Fruit fly (Drosophila melanogaster) whole organism, embryonic: Measurements from ENCODE around the gene CG7794.
A peak's percentile ranks its signal among the peaks of the same experiment; 100 is the strongest.

Experiments
- B-H1 ChIP-seq: fragments of 200-800 bp; sonication (Bioruptor generic); IDR thresholded peaks from 3 replicates; pipeline ENCODE4 v1.3.6; 2022; ENCODE audit warnings: missing biosample characterization, missing genetic modification characterization
- B-H2 ChIP-seq: fragments of 200-800 bp; sonication (Bioruptor generic); optimal IDR thresholded peaks from 2 replicates; lab custom pipeline; 2018; ENCODE audit warnings: missing biosample characterization, mild to moderate bottlenecking, missing genetic modification characterization
- BtbVII ChIP-seq: fragments of 200-800 bp; sonication (Bioruptor generic); optimal IDR thresholded peaks from 3 replicates; lab custom pipeline; 2017; ENCODE audit warnings: missing biosample characterization, mild to moderate bottlenecking, missing genetic modification characterization
- CG10654 ChIP-seq: fragments of 200-800 bp; sonication (Bioruptor generic); optimal IDR thresholded peaks from 2 replicates; lab custom pipeline; 2016; ENCODE audit warnings: missing biosample characterization, missing genetic modification characterization
- CG11093 ChIP-seq: fragments of 200-800 bp; sonication (Bioruptor generic); IDR thresholded peaks from 3 replicates; pipeline ENCODE4 v1.3.6; 2022; ENCODE audit warnings: missing biosample characterization, missing genetic modification characterization
- CG11247 ChIP-seq: fragments of 200-800 bp; sonication (Bioruptor generic); IDR thresholded peaks from 2 replicates; pipeline ENCODE4 v1.3.6; 2022; ENCODE audit warnings: missing biosample characterization, missing genetic modification characterization
- CG11504 ChIP-seq: fragments of 200-800 bp; sonication (Bioruptor generic); optimal IDR thresholded peaks from 3 replicates; lab custom pipeline; 2019; ENCODE audit warnings: missing biosample characterization, mild to moderate bottlenecking, missing genetic modification characterization, moderate library complexity
- CG11695 ChIP-seq: fragments of 200-800 bp; sonication (Bioruptor generic); IDR thresholded peaks from 3 replicates; pipeline ENCODE4 v1.3.6; 2022; ENCODE audit warnings: missing biosample characterization, missing genetic modification characterization
- CG14860 ChIP-seq: fragments of 200-800 bp; sonication (Bioruptor generic); IDR thresholded peaks from 3 replicates; pipeline ENCODE4 v1.3.6; 2022; ENCODE audit warnings: missing biosample characterization, missing genetic modification characterization; ENCODE audit not compliant: partially characterized antibody
- CG15696 ChIP-seq: fragments of 200-800 bp; sonication (Bioruptor generic); optimal IDR thresholded peaks from 2 replicates; lab custom pipeline; 2019; ENCODE audit warnings: missing biosample characterization, mild to moderate bottlenecking, missing genetic modification characterization, moderate library complexity
- CG17186 ChIP-seq: fragments of 200-800 bp; sonication (Bioruptor generic); optimal IDR thresholded peaks from 3 replicates; lab custom pipeline; 2017; ENCODE audit warnings: missing biosample characterization, missing genetic modification reagents, missing genetic modification characterization
- CG18476 ChIP-seq: fragments of 200-800 bp; sonication (Bioruptor generic); optimal IDR thresholded peaks from 2 replicates; lab custom pipeline; 2016; ENCODE audit warnings: missing biosample characterization, mild to moderate bottlenecking, missing genetic modification characterization
- CG2116 ChIP-seq: fragments of 200-800 bp; sonication (Bioruptor generic); optimal IDR thresholded peaks from 3 replicates; lab custom pipeline; 2018; ENCODE audit warnings: missing biosample characterization, mild to moderate bottlenecking, missing genetic modification characterization
- CG2678 ChIP-seq: fragments of 200-800 bp; sonication (Bioruptor generic); optimal IDR thresholded peaks from 3 replicates; lab custom pipeline; 2019; ENCODE audit warnings: missing biosample characterization, mild to moderate bottlenecking, missing genetic modification characterization, moderate library complexity
- CG2875 ChIP-seq: fragments of 200-800 bp; sonication (Bioruptor generic); optimal IDR thresholded peaks from 2 replicates; lab custom pipeline; 2017; ENCODE audit warnings: missing biosample characterization, mild to moderate bottlenecking, missing genetic modification characterization, missing genetic modification reagents
- CG34376 ChIP-seq: fragments of 200-800 bp; sonication (Bioruptor generic); optimal IDR thresholded peaks from 2 replicates; lab custom pipeline; 2018; ENCODE audit warnings: missing biosample characterization, mild to moderate bottlenecking, missing genetic modification characterization
- CG4328 ChIP-seq: fragments of 200-800 bp; sonication (Bioruptor generic); optimal IDR thresholded peaks from 3 replicates; lab custom pipeline; 2017; ENCODE audit warnings: missing biosample characterization, missing genetic modification reagents, missing genetic modification characterization
- CG4424 ChIP-seq: fragments of 200-800 bp; sonication (Bioruptor generic); optimal IDR thresholded peaks from 3 replicates; lab custom pipeline; 2016; ENCODE audit warnings: missing biosample characterization, missing genetic modification characterization
- CG4730 ChIP-seq: fragments of 200-800 bp; sonication (Bioruptor generic); IDR thresholded peaks from 2 replicates; pipeline ENCODE4 v1.3.6; 2022; ENCODE audit warnings: missing biosample characterization, missing genetic modification characterization
- CG7786 ChIP-seq: fragments of 200-800 bp; sonication (Bioruptor generic); optimal IDR thresholded peaks from 2 replicates; lab custom pipeline; 2016; ENCODE audit warnings: missing biosample characterization, missing genetic modification characterization
- CG8281 ChIP-seq: fragments of 200-800 bp; sonication (Bioruptor generic); optimal IDR thresholded peaks from 2 replicates; lab custom pipeline; 2018; ENCODE audit warnings: missing biosample characterization, mild to moderate bottlenecking, missing genetic modification characterization, moderate library complexity
- CG8290 ChIP-seq, 3 experiments: fragments of 200-800 bp; sonication (Bioruptor generic); optimal IDR thresholded peaks; 2 replicates each; lab custom pipeline; 2016 to 2019; ENCODE audit warnings: missing biosample characterization in 3 of 3, missing genetic modification characterization in 3 of 3, mild to moderate bottlenecking in 2 of 3, moderate library complexity in 1 of 3
- Dbx ChIP-seq: fragments of 200-800 bp; sonication (Bioruptor generic); IDR thresholded peaks from 3 replicates; pipeline ENCODE4 v1.3.6; 2022; ENCODE audit warnings: missing biosample characterization, missing genetic modification characterization
- Doc3 ChIP-seq: fragments of 200-800 bp; sonication (Bioruptor generic); IDR thresholded peaks from 3 replicates; pipeline ENCODE4 v1.3.6; 2022; ENCODE audit warnings: missing biosample characterization, missing genetic modification characterization; ENCODE audit not compliant: partially characterized antibody
- ERR ChIP-seq: fragments of 200-800 bp; sonication (Bioruptor generic); optimal IDR thresholded peaks from 2 replicates; lab custom pipeline; 2016; ENCODE audit warnings: missing biosample characterization, missing genetic modification characterization
- Fer1 ChIP-seq: fragments of 200-800 bp; sonication (Bioruptor generic); optimal IDR thresholded peaks from 2 replicates; lab custom pipeline; 2017; ENCODE audit warnings: missing biosample characterization, mild to moderate bottlenecking, missing genetic modification characterization
- Gsc ChIP-seq: fragments of 200-800 bp; sonication (Bioruptor generic); IDR thresholded peaks from 2 replicates; pipeline ENCODE4 v1.3.6; 2022; ENCODE audit warnings: missing biosample characterization, missing genetic modification characterization
- H2.0 ChIP-seq: fragments of 200-800 bp; sonication (Bioruptor generic); IDR thresholded peaks from 2 replicates; pipeline ENCODE4 v1.3.6; 2022; ENCODE audit warnings: missing biosample characterization, missing genetic modification characterization
- Lim3 ChIP-seq: fragments of 200-800 bp; sonication (Bioruptor generic); IDR thresholded peaks from 2 replicates; pipeline ENCODE4 v1.3.6; 2022; ENCODE audit warnings: missing biosample characterization, missing genetic modification characterization
- Rx ChIP-seq: fragments of 200-800 bp; sonication (Bioruptor generic); IDR thresholded peaks from 2 replicates; pipeline ENCODE4 v1.3.6; 2022; ENCODE audit warnings: missing biosample characterization, missing genetic modification characterization
- Sin3A ChIP-seq: fragments of >200 bp; optimal IDR thresholded peaks from 2 replicates; lab custom pipeline; 2018
- Sry-β ChIP-seq: fragments of 200-800 bp; sonication (Bioruptor generic); optimal IDR thresholded peaks from 2 replicates; lab custom pipeline; 2018; ENCODE audit warnings: missing biosample characterization, mild to moderate bottlenecking, missing genetic modification characterization, moderate library complexity
- Taf1 ChIP-seq: fragments of 200-800 bp; sonication (Bioruptor generic); IDR thresholded peaks from 2 replicates; pipeline ENCODE4 v1.3.6; 2022; ENCODE audit warnings: missing biosample characterization, missing genetic modification characterization
- al ChIP-seq: fragments of 200-800 bp; sonication (Bioruptor generic); IDR thresholded peaks from 2 replicates; pipeline ENCODE4 v1.3.6; 2022; ENCODE audit warnings: missing biosample characterization, missing genetic modification characterization
- bab2 ChIP-seq: fragments of 200-800 bp; sonication (Bioruptor generic); optimal IDR thresholded peaks from 2 replicates; lab custom pipeline; 2016; ENCODE audit warnings: missing biosample characterization, missing genetic modification characterization
- dpn ChIP-seq, 2 experiments: fragments of 200-800 bp; sonication (Bioruptor generic); optimal IDR thresholded peaks; 3 replicates each; lab custom pipeline; 2016; ENCODE audit warnings: missing biosample characterization in 2 of 2, missing genetic modification characterization in 2 of 2
- emc ChIP-seq: fragments of 200-800 bp; sonication (Bioruptor generic); optimal IDR thresholded peaks from 2 replicates; lab custom pipeline; 2016; ENCODE audit warnings: missing biosample characterization, missing genetic modification characterization
- ems ChIP-seq: fragments of 200-800 bp; sonication (Bioruptor generic); optimal IDR thresholded peaks from 3 replicates; lab custom pipeline; 2016; ENCODE audit warnings: missing biosample characterization, missing genetic modification characterization
- eyg ChIP-seq: fragments of 200-800 bp; sonication (Bioruptor generic); optimal IDR thresholded peaks from 3 replicates; lab custom pipeline; 2016; ENCODE audit warnings: missing biosample characterization, missing genetic modification characterization
- fd102C ChIP-seq: fragments of 200-800 bp; sonication (Bioruptor generic); optimal IDR thresholded peaks from 2 replicates; lab custom pipeline; 2018; ENCODE audit warnings: missing biosample characterization, mild to moderate bottlenecking, missing genetic modification characterization, moderate library complexity
- fd64A ChIP-seq: fragments of 200-800 bp; sonication (Bioruptor generic); optimal IDR thresholded peaks from 3 replicates; lab custom pipeline; 2018; ENCODE audit warnings: missing biosample characterization, mild to moderate bottlenecking, missing genetic modification characterization
- ham ChIP-seq: fragments of 200-800 bp; sonication (Bioruptor generic); IDR thresholded peaks from 2 replicates; pipeline ENCODE4 v1.3.6; 2022; ENCODE audit warnings: missing biosample characterization, missing genetic modification characterization
- klu ChIP-seq: fragments of 200-800 bp; sonication (Bioruptor generic); IDR thresholded peaks from 2 replicates; pipeline ENCODE4 v1.3.6; 2022; ENCODE audit warnings: missing biosample characterization, missing genetic modification characterization
- nmo ChIP-seq: fragments of 200-800 bp; sonication (Bioruptor generic); optimal IDR thresholded peaks from 2 replicates; lab custom pipeline; 2018; ENCODE audit warnings: missing biosample characterization, mild to moderate bottlenecking, missing genetic modification characterization, moderate library complexity
- pb ChIP-seq: fragments of 200-800 bp; sonication (Bioruptor generic); optimal IDR thresholded peaks from 3 replicates; lab custom pipeline; 2016; ENCODE audit warnings: missing biosample characterization, missing genetic modification characterization
- phol ChIP-seq: fragments of 200-800 bp; sonication (Bioruptor generic); optimal IDR thresholded peaks from 3 replicates; lab custom pipeline; 2018; ENCODE audit warnings: missing biosample characterization, mild to moderate bottlenecking, missing genetic modification characterization, moderate library complexity
- run ChIP-seq: fragments of 200-800 bp; sonication (Bioruptor generic); optimal IDR thresholded peaks from 3 replicates; lab custom pipeline; 2018; ENCODE audit warnings: missing biosample characterization, mild to moderate bottlenecking, missing genetic modification characterization
- schlank ChIP-seq: fragments of 200-800 bp; sonication (Bioruptor generic); optimal IDR thresholded peaks from 2 replicates; lab custom pipeline; 2018; ENCODE audit warnings: missing biosample characterization, mild to moderate bottlenecking, missing genetic modification characterization
- sob ChIP-seq: fragments of 200-800 bp; sonication (Bioruptor generic); IDR thresholded peaks from 2 replicates; pipeline ENCODE4 v1.3.6; 2022; ENCODE audit warnings: missing biosample characterization, missing genetic modification characterization
- vvl ChIP-seq: fragments of 200-800 bp; sonication (Bioruptor generic); IDR thresholded peaks from 2 replicates; pipeline ENCODE4 v1.3.6; 2022; ENCODE audit warnings: missing biosample characterization, missing genetic modification characterization
- zfh2 ChIP-seq: fragments of 200-800 bp; sonication (Bioruptor generic); optimal IDR thresholded peaks from 2 replicates; lab custom pipeline; 2016; ENCODE audit warnings: missing biosample characterization, missing genetic modification characterization

CG7794 gene

dm6 chr3R:18018828-18019461 is 4.6 kb upstream of the CG7794 start, which contains the start of gene DNaseII (continued):
- TF ChIP-seq bab2 (no peak), dpn (GFP tag; optimal IDR thresholded peaks at IDR 0.05; lab: Kevin White, UChicago) (peak; percentile 22 to 27), Lim3 (GFP tag; lab: Robert Waterston, UW) (no peak), Rx (GFP tag; lab: Robert Waterston, UW) (no peak), CG15696 (tag; lab: Kevin White, UChicago) (peak; percentile 42), B-H1 (GFP tag; lab: Robert Waterston, UW) (no peak; the same call in 2 of the 3 replicates), CG8290 (GFP tag; optimal IDR thresholded peaks at IDR 0.05; lab: Kevin White, UChicago) (no peak), CG8290 (tag; optimal IDR thresholded peaks at IDR 0.05; lab: Kevin White, UChicago) (no peak), CG7786 (GFP tag; lab: Kevin White, UChicago) (no peak), ham (GFP tag; lab: Robert Waterston, UW) (no peak), run (no peak), CG2678 (peak; percentile 61), CG4424 (GFP tag; lab: Kevin White, UChicago) (peak; percentile 19), Fer1 (GFP tag; lab: Kevin White, UChicago) (peak; percentile 50), eyg (GFP tag; lab: Kevin White, UChicago) (no peak), CG17186 (GFP tag; lab: Kevin White, UChicago) (no peak), CG11504 (tag; lab: Kevin White, UChicago) (peak; percentile 56), CG4328 (GFP tag; lab: Kevin White, UChicago) (peak; percentile 9), nmo (GFP tag; lab: Kevin White, UChicago) (no peak), sob (GFP tag; lab: Robert Waterston, UW) (peak; percentile 54; the same call in 1 of the 2 replicates), ERR (GFP tag; lab: Kevin White, UChicago) (peak; percentile 17), phol (tag; lab: Kevin White, UChicago) (no peak), fd102C (GFP tag; lab: Kevin White, UChicago) (no peak), Sin3A (lab: Kevin White, UChicago) (no peak), CG10654 (GFP tag; lab: Kevin White, UChicago) (no peak), CG4730 (GFP tag; lab: Robert Waterston, UW) (no peak), CG2875 (no peak), al (GFP tag; lab: Robert Waterston, UW) (no peak), pb (GFP tag; lab: Kevin White, UChicago) (no peak), klu (no peak), CG2116 (GFP tag; lab: Kevin White, UChicago) (no peak), schlank (tag; lab: Kevin White, UChicago) (peak; percentile 1), CG11695 (GFP tag; lab: Robert Waterston, UW) (peak; percentile 54; the same call in 1 of the 3 replicates), fd64A (GFP tag; lab: Kevin White, UChicago) (no peak), Taf1 (GFP tag; lab: Robert Waterston, UW) (no peak), ems (GFP tag; lab: Kevin White, UChicago) (no peak), BtbVII (GFP tag; lab: Kevin White, UChicago) (no peak), Doc3 (GFP tag; lab: Robert Waterston, UW) (no peak), Gsc (no peak), CG11247 (GFP tag; lab: Robert Waterston, UW) (no peak), B-H2 (GFP tag; lab: Kevin White, UChicago) (no peak), CG34376 (GFP tag; lab: Kevin White, UChicago) (peak; percentile 24), CG14860 (no peak), emc (no peak), Dbx (GFP tag; lab: Robert Waterston, UW) (no peak; the same call in 2 of the 3 replicates), CG18476 (GFP tag; lab: Kevin White, UChicago) (no peak), vvl (0 out of 2 replicates have a peak, but pooled peaks have one; percentile 31), Sry-β (GFP tag; lab: Kevin White, UChicago) (no peak), H2.0 (GFP tag; lab: Robert Waterston, UW) (0 out of 2 replicates have a peak, but pooled peaks have one; percentile 21), CG8281 (tag; lab: Kevin White, UChicago) (no peak), zfh2 (GFP tag; lab: Kevin White, UChicago) (no peak), CG11093 (GFP tag; lab: Robert Waterston, UW) (no peak)
